Fruit fly (Drosophila melanogaster): Measurements from ENCODE around the gene primo-1.

dm6 chr3R:13705292-13705885 lies 6.2 kb downstream of the primo-1 start, which contains the start of gene Adgf-D:
- TF ChIP-seq pan (optimal IDR thresholded peaks at IDR 0.05): no peak
- TF ChIP-seq psq (optimal IDR thresholded peaks at IDR 0.05): no peak
- TF ChIP-seq CG8478 (optimal IDR thresholded peaks at IDR 0.05): no peak
- no peak for TF ChIP-seq Dll (optimal IDR thresholded peaks at IDR 0.05)
